Worm (Caenorhabditis elegans) whole organism, midembryonic: ENCODE measurements around the gene endu-2.

Experiments used
- T22C8.4 ChIP-seq: fragments of 200-800 bp; sonication (Bioruptor generic); IDR thresholded peaks from 2 replicates; pipeline ENCODE4 v1.3.6; 2022; ENCODE audit warnings: missing genetic modification characterization, missing compliant biosample characterization
- cog-1 ChIP-seq: sonication (generic microtip); optimal IDR thresholded peaks from 2 replicates; lab custom pipeline; 2016; ENCODE audit warnings: missing genetic modification characterization, missing compliant biosample characterization
- flt-1 ChIP-seq: fragments of 200-800 bp; sonication (Bioruptor generic); IDR thresholded peaks from 2 replicates; pipeline ENCODE4 v1.3.6; 2022; ENCODE audit warnings: missing genetic modification characterization, missing compliant biosample characterization
- klf-2 ChIP-seq: fragments of 200-800 bp; sonication (Bioruptor generic); conservative IDR thresholded peaks from 2 replicates; pipeline ENCODE4 v1.3.6; 2022; ENCODE audit warnings: missing genetic modification reagents, missing genetic modification characterization, missing compliant biosample characterization
- med-1 ChIP-seq: sonication (generic microtip); optimal IDR thresholded peaks from 2 replicates; lab custom pipeline; 2017; ENCODE audit warnings: missing genetic modification characterization, mild to moderate bottlenecking, missing compliant biosample characterization, antibody characterized with exemption, missing genetic modification reagents; ENCODE audit not compliant: insufficient read depth
- ref-1 ChIP-seq: fragments of 200-800 bp; sonication (Bioruptor generic); conservative IDR thresholded peaks from 2 replicates; pipeline ENCODE4 v1.3.6; 2022; ENCODE audit warnings: missing genetic modification reagents, missing genetic modification characterization, missing compliant biosample characterization
- tab-1 ChIP-seq: fragments of 200-800 bp; sonication (Bioruptor generic); IDR thresholded peaks from 2 replicates; pipeline ENCODE4 v1.3.6; 2022; ENCODE audit warnings: missing genetic modification characterization, missing compliant biosample characterization
- ztf-23 ChIP-seq: fragments of 200-800 bp; sonication (Bioruptor generic); IDR thresholded peaks from 2 replicates; pipeline ENCODE4 v1.3.6; 2022; ENCODE audit warnings: missing genetic modification reagents, missing genetic modification characterization, missing compliant biosample characterization
- ztf-29 ChIP-seq: fragments of 200-800 bp; sonication (Bioruptor generic); IDR thresholded peaks from 2 replicates; pipeline ENCODE4 v1.3.6; 2022; ENCODE audit warnings: missing genetic modification reagents, missing genetic modification characterization, missing compliant biosample characterization

The endu-2 gene

DNA sequence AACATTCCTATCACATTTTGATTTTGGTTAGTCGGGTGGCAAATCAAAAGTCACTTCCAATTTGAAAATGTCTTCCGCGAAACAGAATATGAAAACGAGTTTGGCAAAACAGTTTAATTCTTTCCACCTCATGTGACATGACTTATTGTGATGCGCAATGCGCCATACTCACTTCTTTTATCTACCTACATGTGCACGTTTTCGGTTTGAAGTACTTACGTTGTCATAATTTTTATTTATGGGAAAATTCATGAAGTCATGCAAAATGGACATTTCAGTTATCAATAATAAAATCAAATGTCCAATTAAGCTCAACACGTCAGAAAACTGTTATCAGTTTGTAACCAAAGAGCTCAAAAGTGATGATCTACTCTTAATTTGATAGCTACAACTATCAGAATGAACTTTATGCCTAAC is 3.5 kb upstream of the endu-2 start:
- TF ChIP-seq cog-1 (tag; lab: Kevin White, UChicago) (no peak), ztf-29 (GFP tag; lab: Robert Waterston, UW) (no peak), med-1 (GFP tag; lab: Kevin White, UChicago) (no peak), T22C8.4 (no peak), ref-1 (GFP tag; lab: Robert Waterston, UW) (no peak), tab-1 (GFP tag; lab: Robert Waterston, UW) (no peak), ztf-23 (no peak), flt-1 (GFP tag; lab: Robert Waterston, UW) (no peak), klf-2 (GFP tag; lab: Robert Waterston, UW) (no peak)

DNA sequence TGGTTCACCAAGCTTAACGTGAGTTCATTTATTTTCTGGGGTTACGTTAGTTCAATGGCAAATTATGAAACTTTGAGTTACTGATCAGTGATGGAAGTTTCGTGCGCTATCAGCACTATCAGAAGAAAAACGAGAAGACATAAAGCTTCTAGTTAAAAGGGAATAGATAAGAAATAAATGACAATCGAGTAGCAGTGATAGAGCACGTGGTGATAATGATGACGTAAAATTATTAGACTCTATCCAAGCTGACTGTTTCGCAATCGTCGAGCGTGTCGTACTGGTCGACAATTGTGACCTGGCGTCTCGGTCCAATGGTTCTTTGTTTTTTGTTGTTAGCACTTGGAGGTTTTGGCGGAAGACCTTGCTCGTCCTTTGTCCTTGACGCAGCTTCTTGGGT is 1.0 kb downstream of the endu-2 start:
- no peak for TF ChIP-seq flt-1 (GFP tag; lab: Robert Waterston, UW)
- TF ChIP-seq cog-1 (tag; lab: Kevin White, UChicago) = no peak
- no peak for TF ChIP-seq ztf-23
- no peak for TF ChIP-seq T22C8.4
- TF ChIP-seq klf-2 (GFP tag; lab: Robert Waterston, UW) = no peak
- no peak for TF ChIP-seq tab-1 (GFP tag; lab: Robert Waterston, UW)
- TF ChIP-seq ref-1 (GFP tag; lab: Robert Waterston, UW) = no peak
- no peak for TF ChIP-seq med-1 (GFP tag; lab: Kevin White, UChicago)
- TF ChIP-seq ztf-29 (GFP tag; lab: Robert Waterston, UW) = no peak

DNA sequence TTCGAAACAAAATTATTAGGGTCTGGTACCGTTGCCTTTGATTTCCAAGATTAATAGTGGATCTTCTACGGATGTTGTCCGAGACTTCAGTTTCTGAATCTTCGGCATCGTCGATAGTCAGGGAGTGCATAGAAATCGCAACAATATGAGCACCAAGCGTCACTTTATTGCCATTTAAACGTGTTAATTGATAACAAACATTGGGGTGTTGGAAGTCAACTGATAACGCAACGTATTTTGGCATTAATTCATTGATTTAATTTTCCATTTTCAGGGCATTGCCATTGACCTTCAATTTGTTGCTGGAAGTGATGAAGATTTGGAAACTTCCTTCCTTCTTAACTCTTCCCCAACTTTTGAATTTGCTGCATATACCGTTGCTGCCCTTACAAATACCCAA is 4.0 kb downstream of the endu-2 start, which contains the start of gene kqt-2:
kqt-2 (minus strand) TSS at position 244 of the 400 bp plus-strand sequence.
- TF ChIP-seq T22C8.4 (no peak), ztf-23 (no peak), med-1 (GFP tag; lab: Kevin White, UChicago) (no peak), tab-1 (GFP tag; lab: Robert Waterston, UW) (no peak), ztf-29 (GFP tag; lab: Robert Waterston, UW) (no peak), ref-1 (GFP tag; lab: Robert Waterston, UW) (no peak), flt-1 (GFP tag; lab: Robert Waterston, UW) (no peak), cog-1 (tag; lab: Kevin White, UChicago) (no peak), klf-2 (GFP tag; lab: Robert Waterston, UW) (no peak)

DNA sequence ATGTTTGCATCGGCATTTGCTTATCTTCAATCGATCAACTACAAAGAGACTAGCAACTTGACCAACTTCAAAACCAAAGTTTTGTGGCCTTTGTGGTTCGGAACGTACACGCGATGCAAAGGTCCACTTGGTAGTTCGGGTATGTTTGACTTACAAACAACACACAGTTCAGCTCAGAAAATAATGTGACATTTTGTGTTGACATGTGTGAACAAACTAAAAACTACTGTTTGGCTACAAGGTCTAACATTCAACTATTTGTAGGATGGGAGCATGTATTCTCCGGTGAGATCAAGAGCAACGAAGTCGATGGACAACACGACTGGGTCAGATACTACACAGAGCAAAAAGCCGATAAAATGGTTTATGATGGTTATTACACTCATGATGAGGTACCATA is 5.0 kb downstream of the endu-2 start:
- TF ChIP-seq ztf-23 (no peak), ref-1 (GFP tag; lab: Robert Waterston, UW) (no peak), ztf-29 (GFP tag; lab: Robert Waterston, UW) (no peak), cog-1 (tag; lab: Kevin White, UChicago) (no peak), klf-2 (GFP tag; lab: Robert Waterston, UW) (no peak), flt-1 (GFP tag; lab: Robert Waterston, UW) (no peak)

DNA sequence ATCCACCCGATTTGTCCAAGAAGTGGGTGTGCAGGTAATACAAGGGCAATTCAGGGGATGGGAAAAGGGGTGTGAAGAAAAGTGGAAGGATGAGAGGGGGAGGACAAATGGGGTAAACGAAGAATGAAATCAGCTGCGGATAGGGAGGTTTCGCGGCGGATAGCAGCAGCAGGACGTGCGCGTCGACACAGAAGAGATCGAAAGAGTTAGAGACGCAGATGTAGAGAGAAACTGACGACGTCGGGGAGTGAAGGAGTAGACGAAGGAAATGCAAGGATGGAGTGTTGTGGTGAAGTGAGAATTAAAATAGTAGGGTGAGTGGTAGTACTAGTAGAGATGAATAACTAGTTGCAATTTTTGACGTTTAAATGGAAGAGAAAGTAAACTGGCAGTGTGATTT is 10.2 kb downstream of the endu-2 start, which contains the start of gene M60.6:
M60.6 (minus strand) TSS at position 166 of the 400 bp plus-strand sequence.
- TF ChIP-seq cog-1 (tag; lab: Kevin White, UChicago) = no peak

DNA sequence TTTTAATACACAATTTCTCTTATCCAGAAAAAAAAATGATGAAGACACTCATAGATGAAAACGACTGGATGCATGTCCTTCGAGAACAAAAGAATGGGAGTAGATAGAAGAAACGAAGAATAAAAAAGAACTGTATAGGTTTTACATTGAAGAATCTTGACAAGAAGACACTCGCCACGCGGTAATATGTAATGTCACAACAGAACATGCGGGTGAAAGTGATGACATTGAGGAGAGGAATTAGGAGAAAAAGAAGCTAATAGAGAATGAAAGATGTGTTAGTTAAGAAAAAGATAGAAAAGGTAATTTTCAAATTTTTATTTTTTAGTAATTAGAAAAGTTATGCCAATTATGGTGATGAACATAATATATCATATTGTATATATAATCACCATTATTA is 13.3 kb downstream of the endu-2 start:
- TF ChIP-seq med-1 (GFP tag; lab: Kevin White, UChicago) = no peak
- TF ChIP-seq ztf-29 (GFP tag; lab: Robert Waterston, UW) = no peak
- no peak for TF ChIP-seq ref-1 (GFP tag; lab: Robert Waterston, UW)
- TF ChIP-seq T22C8.4 = no peak
- no peak for TF ChIP-seq flt-1 (GFP tag; lab: Robert Waterston, UW)
- TF ChIP-seq ztf-23 = no peak
- no peak for TF ChIP-seq klf-2 (GFP tag; lab: Robert Waterston, UW)
- TF ChIP-seq tab-1 (GFP tag; lab: Robert Waterston, UW) = no peak
- no peak for TF ChIP-seq cog-1 (tag; lab: Kevin White, UChicago)

DNA sequence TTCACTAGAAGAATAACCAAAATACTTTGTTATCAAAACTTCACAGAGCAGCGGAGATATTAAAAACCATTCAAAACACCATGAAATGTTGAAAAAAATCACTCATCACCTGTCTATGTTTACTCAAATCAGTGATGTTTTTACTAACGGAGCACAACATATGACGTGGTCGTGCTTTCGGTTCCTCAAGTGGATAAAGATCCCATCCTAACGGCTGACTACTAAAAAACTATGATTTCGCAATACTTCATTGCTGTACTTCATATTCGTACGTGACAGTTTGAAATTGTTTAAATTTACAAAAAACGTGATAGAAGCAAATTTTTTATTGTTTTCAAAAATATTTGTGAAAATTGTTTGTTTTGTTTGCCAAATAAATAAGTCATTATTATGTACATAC is 15.6 kb downstream of the endu-2 start:
- TF ChIP-seq ref-1 (GFP tag; lab: Robert Waterston, UW) (no peak), tab-1 (GFP tag; lab: Robert Waterston, UW) (no peak), ztf-23 (no peak), flt-1 (GFP tag; lab: Robert Waterston, UW) (no peak), med-1 (GFP tag; lab: Kevin White, UChicago) (no peak), klf-2 (GFP tag; lab: Robert Waterston, UW) (no peak), cog-1 (tag; lab: Kevin White, UChicago) (no peak), T22C8.4 (no peak), ztf-29 (GFP tag; lab: Robert Waterston, UW) (no peak)

DNA sequence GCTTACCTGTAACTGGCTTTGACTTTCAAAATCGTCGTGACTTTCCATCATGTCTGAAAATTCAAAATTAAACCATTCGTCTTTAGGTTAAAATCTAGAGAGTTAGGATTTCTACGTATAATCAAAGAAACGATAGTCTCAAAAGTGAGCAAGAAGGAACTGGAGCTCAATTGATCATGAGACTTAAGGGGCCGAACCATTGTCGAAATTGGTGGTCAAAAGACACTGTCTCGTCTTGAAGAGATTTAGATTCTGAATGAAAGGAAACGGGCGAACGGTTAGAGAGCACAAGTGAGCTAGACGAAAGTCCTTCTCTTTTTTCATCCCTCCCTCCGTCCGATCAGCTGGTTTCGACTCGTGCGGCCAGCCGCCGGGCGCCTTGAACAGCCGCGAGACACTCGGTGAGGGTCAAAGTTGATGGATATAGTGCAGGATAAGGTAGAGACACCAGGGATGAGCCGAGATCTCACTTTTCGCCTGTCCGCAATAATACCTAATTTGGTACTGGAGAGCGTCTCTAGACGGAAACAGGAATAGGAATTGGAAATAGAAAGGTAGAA is 19.1 kb downstream of the endu-2 start, which contains the start of gene M60.7:
M60.7 (minus strand) TSS at position 51 of the 560 bp plus-strand sequence.
- TF ChIP-seq cog-1 (tag; lab: Kevin White, UChicago) (no peak), ref-1 (GFP tag; lab: Robert Waterston, UW) (no peak), med-1 (GFP tag; lab: Kevin White, UChicago) (no peak), flt-1 (GFP tag; lab: Robert Waterston, UW) (no peak), tab-1 (GFP tag; lab: Robert Waterston, UW) (no peak), ztf-29 (GFP tag; lab: Robert Waterston, UW) (no peak), ztf-23 (no peak), klf-2 (GFP tag; lab: Robert Waterston, UW) (no peak), T22C8.4 (no peak)

DNA sequence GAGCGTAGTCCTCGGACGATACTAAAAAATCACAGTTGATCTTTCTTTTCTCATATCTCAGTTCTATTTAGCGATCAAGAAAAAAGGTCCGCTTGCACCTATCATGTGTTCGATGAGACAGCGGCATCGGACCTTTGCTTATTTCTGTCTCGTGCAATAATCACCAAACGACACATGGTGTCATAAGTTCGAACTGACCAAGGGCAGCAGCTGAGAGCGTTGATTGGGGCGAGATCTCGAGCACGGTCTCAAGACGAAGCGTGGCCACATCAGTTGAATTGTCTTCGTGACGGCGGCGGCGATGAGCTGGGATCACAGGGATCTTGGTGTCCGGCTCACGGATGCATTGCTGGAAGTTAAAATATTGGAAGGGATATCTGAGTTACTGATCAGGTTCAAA is 20.6 kb downstream of the endu-2 start:
- TF ChIP-seq cog-1 (tag; lab: Kevin White, UChicago) = no peak
- no peak for TF ChIP-seq ref-1 (GFP tag; lab: Robert Waterston, UW)
- no peak for TF ChIP-seq tab-1 (GFP tag; lab: Robert Waterston, UW)
- TF ChIP-seq ztf-29 (GFP tag; lab: Robert Waterston, UW) = no peak
- TF ChIP-seq T22C8.4 = no peak
- TF ChIP-seq ztf-23 = no peak
- TF ChIP-seq flt-1 (GFP tag; lab: Robert Waterston, UW) = no peak
- TF ChIP-seq klf-2 (GFP tag; lab: Robert Waterston, UW) = no peak
- TF ChIP-seq med-1 (GFP tag; lab: Kevin White, UChicago) = no peak
